Worm (Caenorhabditis elegans): ENCODE data around the gene ZK1307.3.

DNA sequence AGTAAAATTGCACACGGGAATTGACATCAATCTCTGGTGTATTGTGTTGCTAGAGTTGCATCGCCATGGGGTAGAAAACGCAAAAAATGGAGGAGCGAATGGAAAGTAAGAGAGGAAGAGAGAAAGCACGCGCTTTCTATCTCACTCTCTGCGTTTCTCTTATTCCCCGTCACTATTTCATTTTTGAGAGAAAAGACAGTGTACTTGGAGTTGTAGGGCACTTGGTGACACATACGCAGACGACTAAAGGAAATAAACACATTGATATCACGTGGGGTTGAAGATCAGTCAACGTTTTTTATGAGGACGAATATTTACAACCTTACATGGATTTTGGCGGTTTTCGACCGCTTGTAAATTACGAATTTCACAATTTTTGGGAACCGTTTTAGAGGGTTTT, 49.4 kb downstream of the ZK1307.3 start:
- TF ChIP-seq mml-1 (tag; optimal IDR thresholded peaks at IDR 0.05) (peak; percentile 69), ztf-11 (tag; optimal IDR thresholded peaks at IDR 0.05) (no peak), mdl-1 (tag; optimal IDR thresholded peaks at IDR 0.05) (peak; percentile 100), nhr-67 (tag; optimal IDR thresholded peaks at IDR 0.05) (no peak), snpc-4 (tag; optimal IDR thresholded peaks at IDR 0.05) (peak; percentile 42), skn-1 (tag; optimal IDR thresholded peaks at IDR 0.05) (peak; percentile 86)
